Worm (Caenorhabditis elegans): ENCODE results near the gene Y57A10A.31.

Gene Y57A10A.31

DNA sequence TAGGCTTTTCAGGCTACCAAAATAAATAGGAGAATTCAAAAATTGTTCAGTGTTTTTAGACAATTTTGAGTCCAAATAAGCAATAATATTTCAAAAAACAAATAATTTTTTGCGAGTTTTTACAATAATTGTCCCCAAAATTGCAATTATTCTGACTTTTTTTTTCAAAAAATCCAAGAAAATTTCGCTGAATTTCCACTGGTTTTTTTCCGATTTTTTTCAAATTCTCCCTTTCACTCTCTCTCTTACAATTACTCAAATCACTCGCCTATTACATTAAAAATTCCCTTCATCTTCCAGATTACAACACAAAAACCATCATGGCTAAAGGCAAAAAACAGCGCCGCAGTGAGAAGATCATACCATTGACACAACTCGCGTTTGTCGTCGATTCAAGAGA lies at the start of gene Y57A10A.31:
Gene Y57A10A.31, plus strand, starts transcription at position 301 of the 400 bp plus-strand sequence.
- no peak for TF ChIP-seq elt-2 (tag; optimal IDR thresholded peaks at IDR 0.05)
- no peak for TF ChIP-seq sdc-2 (tag; optimal IDR thresholded peaks at IDR 0.05)
- TF ChIP-seq hlh-30 (tag; optimal IDR thresholded peaks at IDR 0.05; ENCODE audit: insufficient read depth), result no peak
- no peak for TF ChIP-seq unc-3 (GFP tag; conservative IDR thresholded peaks at IDR 0.05)
- TF ChIP-seq unc-3 (tag; optimal IDR thresholded peaks at IDR 0.05), result no peak
- no peak for TF ChIP-seq pha-4 (tag; optimal IDR thresholded peaks at IDR 0.05)
- TF ChIP-seq ceh-24 (tag; optimal IDR thresholded peaks at IDR 0.05), result no peak
- TF ChIP-seq pha-2 (tag; optimal IDR thresholded peaks at IDR 0.05), result no peak
- TF ChIP-seq lin-11 (tag; optimal IDR thresholded peaks at IDR 0.05), result no peak
- no peak for TF ChIP-seq npax-4 (tag; optimal IDR thresholded peaks at IDR 0.05)
- no peak for TF ChIP-seq tbx-7 (tag; optimal IDR thresholded peaks at IDR 0.05)
- TF ChIP-seq ets-4 (tag; optimal IDR thresholded peaks at IDR 0.05), result no peak
- no peak for TF ChIP-seq ceh-34 (tag; optimal IDR thresholded peaks at IDR 0.05)
- TF ChIP-seq ceh-31 (tag; optimal IDR thresholded peaks at IDR 0.05), result no peak
- TF ChIP-seq dve-1 (tag; optimal IDR thresholded peaks at IDR 0.05), result no peak
- TF ChIP-seq ama-1 (optimal IDR thresholded peaks at IDR 0.05), result no peak
- TF ChIP-seq rnt-1 (tag; optimal IDR thresholded peaks at IDR 0.05), result no peak
- TF ChIP-seq pax-1 (tag; optimal IDR thresholded peaks at IDR 0.05), result no peak
- TF ChIP-seq Y22D7AL.16 (tag; optimal IDR thresholded peaks at IDR 0.05), result no peak
- no peak for TF ChIP-seq fkh-6 (tag; optimal IDR thresholded peaks at IDR 0.05)

DNA sequence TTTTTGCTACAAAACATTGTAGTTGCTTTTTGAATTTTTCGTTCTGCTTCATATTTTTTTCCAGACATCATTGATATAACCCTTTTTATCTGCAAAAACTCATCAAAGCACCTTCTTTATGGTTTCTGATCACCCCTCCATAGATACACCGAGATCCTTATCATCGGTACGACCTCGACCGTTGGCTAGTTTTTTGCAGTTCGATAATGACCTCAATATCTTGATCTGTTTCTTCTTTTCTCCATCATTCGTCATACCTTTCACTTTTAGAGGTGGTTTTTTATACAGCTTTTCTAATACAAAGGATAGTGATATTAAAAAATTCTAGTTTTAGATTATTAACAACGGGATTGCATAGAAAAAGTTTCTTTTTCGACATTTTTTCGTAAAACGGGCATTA lies 49.7 kb upstream of the Y57A10A.31 start:
- TF ChIP-seq ets-4 (tag; optimal IDR thresholded peaks at IDR 0.05), result no peak
- TF ChIP-seq sox-4 (tag; optimal IDR thresholded peaks at IDR 0.05), result no peak
- TF ChIP-seq elt-4 (tag; optimal IDR thresholded peaks at IDR 0.05), result no peak
- no peak for TF ChIP-seq tbx-7 (tag; optimal IDR thresholded peaks at IDR 0.05)
- no peak for TF ChIP-seq nfya-1 (tag; optimal IDR thresholded peaks at IDR 0.05)
- no peak for TF ChIP-seq lim-6 (tag; optimal IDR thresholded peaks at IDR 0.05)
- no peak for TF ChIP-seq ceh-14 (tag; optimal IDR thresholded peaks at IDR 0.05)

DNA sequence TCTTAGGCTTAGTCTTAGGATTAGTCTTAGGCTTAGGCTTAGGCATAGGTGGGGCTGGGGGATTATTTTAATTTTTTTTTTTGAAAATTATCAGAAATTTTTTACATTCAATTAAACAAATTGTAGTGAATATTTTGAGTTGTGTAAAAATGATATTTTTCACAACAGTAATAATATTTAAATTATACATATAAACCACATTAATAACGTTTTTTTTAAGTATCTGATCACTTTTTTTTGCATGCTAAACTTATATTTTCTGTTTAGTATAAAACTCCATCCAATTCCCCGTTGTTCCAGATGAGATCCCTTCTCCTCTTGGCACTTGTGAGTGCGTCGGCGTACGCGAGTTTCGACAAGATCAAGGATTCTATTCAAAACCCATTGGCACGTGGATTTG lies 49.1 kb upstream of the Y57A10A.31 start, which contains the start of gene txdc-12.1:
Gene txdc-12.1, plus strand, starts transcription at position 301 of the 400 bp plus-strand sequence.
- no peak for TF ChIP-seq ttx-3 (tag; optimal IDR thresholded peaks at IDR 0.05)
- TF ChIP-seq fax-1 (tag; optimal IDR thresholded peaks at IDR 0.05), result no peak
- no peak for TF ChIP-seq mec-3 (tag; optimal IDR thresholded peaks at IDR 0.05; ENCODE audit: borderline replicate concordance)
- no peak for TF ChIP-seq K02D7.2 (tag; optimal IDR thresholded peaks at IDR 0.05)
- TF ChIP-seq ama-1 (optimal IDR thresholded peaks at IDR 0.05), result no peak
- no peak for TF ChIP-seq ceh-18 (tag; optimal IDR thresholded peaks at IDR 0.05)
- TF ChIP-seq dmd-4 (tag; optimal IDR thresholded peaks at IDR 0.05; ENCODE audit: borderline replicate concordance), result no peak
- TF ChIP-seq syd-9 (tag; optimal IDR thresholded peaks at IDR 0.05), result no peak
- no peak for TF ChIP-seq ceh-14 (tag; optimal IDR thresholded peaks at IDR 0.05)
- no peak for TF ChIP-seq eyg-1 (tag; optimal IDR thresholded peaks at IDR 0.05)
- TF ChIP-seq ceh-9 (tag; optimal IDR thresholded peaks at IDR 0.05), result no peak
- no peak for TF ChIP-seq npax-4 (tag; optimal IDR thresholded peaks at IDR 0.05)
- no peak for TF ChIP-seq ceh-30 (tag; optimal IDR thresholded peaks at IDR 0.05)
- TF ChIP-seq unc-55 (GFP tag; optimal IDR thresholded peaks at IDR 0.05), result no peak

DNA sequence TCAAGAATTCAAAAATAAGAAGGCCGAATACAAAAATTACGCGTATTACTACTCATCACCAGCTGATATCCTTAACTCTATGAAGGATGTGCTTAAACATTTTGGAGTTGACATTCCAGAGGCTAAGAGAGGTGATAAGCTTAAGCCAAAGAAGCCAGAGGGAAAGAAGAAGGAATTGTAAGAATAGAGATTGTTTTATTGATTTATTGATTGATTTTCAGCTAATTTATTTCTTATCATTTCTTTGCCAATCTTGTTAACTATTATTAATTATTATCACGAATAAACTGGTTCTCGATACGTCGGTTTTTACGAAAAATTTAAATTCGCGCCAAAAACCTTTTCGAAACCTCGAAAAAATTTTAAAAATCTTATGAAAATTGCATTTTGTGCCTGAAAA lies 47.4 kb upstream of the Y57A10A.31 start:
- TF ChIP-seq eyg-1 (tag; optimal IDR thresholded peaks at IDR 0.05), result no peak
- TF ChIP-seq pag-3 (tag; optimal IDR thresholded peaks at IDR 0.05; ENCODE audit: borderline replicate concordance), result no peak
- no peak for TF ChIP-seq ceh-24 (tag; optimal IDR thresholded peaks at IDR 0.05)
- TF ChIP-seq tbx-2 (tag; optimal IDR thresholded peaks at IDR 0.05), result no peak
- TF ChIP-seq unc-86 (tag; optimal IDR thresholded peaks at IDR 0.05), result no peak
- no peak for TF ChIP-seq syd-9 (tag; optimal IDR thresholded peaks at IDR 0.05)
- TF ChIP-seq hlh-13 (GFP tag; optimal IDR thresholded peaks at IDR 0.05), result no peak
- TF ChIP-seq unc-55 (GFP tag; optimal IDR thresholded peaks at IDR 0.05), result no peak
- TF ChIP-seq odd-2 (tag; optimal IDR thresholded peaks at IDR 0.05), result no peak
